Worm (Caenorhabditis elegans): Measurements from ENCODE around the gene ZK673.5.

Gene ZK673.5

DNA sequence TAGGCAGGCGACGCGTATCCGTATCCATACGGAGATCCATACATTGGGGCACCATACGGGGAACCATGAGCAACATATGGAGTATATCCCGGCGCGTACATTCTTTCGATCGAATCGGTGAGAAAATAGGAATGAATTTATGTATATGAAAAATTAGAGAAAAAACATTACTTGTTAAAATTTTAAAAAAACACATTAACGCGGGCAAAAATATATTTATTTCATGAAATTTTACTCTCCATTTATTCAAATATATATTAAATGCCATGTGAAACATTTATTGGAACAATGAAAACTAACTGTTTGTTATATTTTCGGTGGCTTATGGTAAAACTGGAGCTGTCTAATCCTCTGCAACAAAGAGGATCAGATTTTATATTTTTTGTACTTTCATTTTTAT lies 10.5 kb downstream of the ZK673.5 start, which contains the start of gene ZK666.2:
Gene ZK666.2, minus strand, starts transcription at position 101 of the 400 bp plus-strand sequence.
- no peak for TF ChIP-seq ceh-34 (tag; optimal IDR thresholded peaks at IDR 0.05)
- TF ChIP-seq ztf-16 (tag; optimal IDR thresholded peaks at IDR 0.05), result no peak
- no peak for TF ChIP-seq rnt-1 (tag; optimal IDR thresholded peaks at IDR 0.05)
- no peak for TF ChIP-seq gmeb-2 (tag; optimal IDR thresholded peaks at IDR 0.05)
- no peak for TF ChIP-seq fkh-6 (tag; optimal IDR thresholded peaks at IDR 0.05)
- no peak for TF ChIP-seq C08G9.2 (tag; optimal IDR thresholded peaks at IDR 0.05)
- TF ChIP-seq ceh-22 (tag; optimal IDR thresholded peaks at IDR 0.05), result no peak
- no peak for TF ChIP-seq sdc-2 (tag; optimal IDR thresholded peaks at IDR 0.05)
- TF ChIP-seq ceh-31 (tag; optimal IDR thresholded peaks at IDR 0.05), result no peak
- TF ChIP-seq ama-1 (optimal IDR thresholded peaks at IDR 0.05), result no peak

DNA sequence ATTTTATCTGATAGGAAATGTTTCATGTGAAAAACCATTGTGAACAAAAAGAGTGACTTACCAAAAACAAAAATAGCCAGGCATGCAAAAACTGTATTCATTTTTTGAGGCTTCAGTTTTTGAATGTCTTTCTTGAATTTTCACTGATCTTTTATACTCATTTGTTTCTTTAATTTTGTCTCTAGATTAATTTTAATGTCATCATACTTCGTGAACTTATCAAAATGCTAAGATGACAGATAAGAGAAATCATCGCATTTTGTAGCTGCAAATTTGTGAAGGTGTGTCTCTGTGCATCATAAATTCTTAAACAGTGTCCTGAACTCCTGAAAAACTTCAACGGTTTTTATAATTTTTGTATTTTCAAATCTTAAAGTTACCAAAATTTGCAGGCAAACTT lies 14.7 kb downstream of the ZK673.5 start, which contains the start of gene clec-58:
Gene clec-58, minus strand, starts transcription at position 101 of the 400 bp plus-strand sequence.
- TF ChIP-seq pha-2 (tag; optimal IDR thresholded peaks at IDR 0.05), result no peak
- TF ChIP-seq ama-1 (optimal IDR thresholded peaks at IDR 0.05), result no peak
- TF ChIP-seq pha-4 (tag; optimal IDR thresholded peaks at IDR 0.05), result no peak
- no peak for TF ChIP-seq madf-2 (tag; optimal IDR thresholded peaks at IDR 0.05)
- TF ChIP-seq sox-2 (GFP tag; IDR thresholded peaks at IDR 0.05), result no peak
- TF ChIP-seq elt-4 (tag; optimal IDR thresholded peaks at IDR 0.05), result no peak
- TF ChIP-seq ahr-1 (tag; optimal IDR thresholded peaks at IDR 0.05), result no peak
- no peak for TF ChIP-seq tbx-2 (tag; optimal IDR thresholded peaks at IDR 0.05)
- no peak for TF ChIP-seq che-1 (tag; optimal IDR thresholded peaks at IDR 0.05)
- TF ChIP-seq unc-42 (tag; optimal IDR thresholded peaks at IDR 0.05), result no peak
- TF ChIP-seq ceh-34 (tag; optimal IDR thresholded peaks at IDR 0.05), result no peak
- TF ChIP-seq ceh-24 (tag; optimal IDR thresholded peaks at IDR 0.05), result no peak
- no peak for TF ChIP-seq fkh-10 (GFP tag; optimal IDR thresholded peaks at IDR 0.05)
- TF ChIP-seq hlh-15 (tag; optimal IDR thresholded peaks at IDR 0.05), result no peak
- TF ChIP-seq nhr-11 (tag; optimal IDR thresholded peaks at IDR 0.05), result no peak

DNA sequence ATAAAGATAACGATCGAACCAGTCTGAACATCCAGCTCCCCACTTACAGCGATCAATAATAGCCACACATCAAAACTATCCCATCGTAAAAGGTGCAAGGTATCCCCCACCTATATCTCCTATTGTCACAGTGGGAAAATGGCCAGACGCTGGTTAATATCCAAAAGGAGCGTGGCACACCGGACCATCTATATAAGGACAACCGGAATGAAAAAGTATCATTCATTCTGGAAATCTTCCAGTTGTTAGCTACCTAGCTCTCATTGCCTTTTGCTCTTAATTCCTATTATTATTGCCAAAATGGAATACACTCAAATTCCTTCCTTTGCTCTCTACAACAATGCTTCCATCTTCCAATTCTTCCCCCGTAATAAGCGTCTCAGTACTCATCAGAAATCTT lies 15.7 kb downstream of the ZK673.5 start, which contains the start of gene ZK666.4:
Gene ZK666.4, plus strand, starts transcription at position 301 of the 400 bp plus-strand sequence.
- TF ChIP-seq unc-86 (tag; optimal IDR thresholded peaks at IDR 0.05) (no peak), hlh-30 (tag; optimal IDR thresholded peaks at IDR 0.05; ENCODE audit: insufficient read depth) (no peak), C08G9.2 (tag; optimal IDR thresholded peaks at IDR 0.05) (no peak), ceh-45 (GFP tag; IDR thresholded peaks at IDR 0.05) (no peak), sdc-2 (tag; optimal IDR thresholded peaks at IDR 0.05) (no peak), ceh-34 (tag; optimal IDR thresholded peaks at IDR 0.05) (no peak), syd-9 (tag; optimal IDR thresholded peaks at IDR 0.05) (no peak), F13H6.1 (tag; optimal IDR thresholded peaks at IDR 0.05) (no peak), ref-2 (tag; optimal IDR thresholded peaks at IDR 0.05) (no peak), hlh-6 (tag; optimal IDR thresholded peaks at IDR 0.05) (no peak), lin-11 (tag; optimal IDR thresholded peaks at IDR 0.05) (no peak), gmeb-2 (tag; optimal IDR thresholded peaks at IDR 0.05) (no peak), ceh-30 (tag; optimal IDR thresholded peaks at IDR 0.05) (no peak), nfya-1 (tag; optimal IDR thresholded peaks at IDR 0.05) (no peak), T23F11.4 (GFP tag; optimal IDR thresholded peaks at IDR 0.05) (no peak), nhr-232 (tag; optimal IDR thresholded peaks at IDR 0.05) (no peak)

DNA sequence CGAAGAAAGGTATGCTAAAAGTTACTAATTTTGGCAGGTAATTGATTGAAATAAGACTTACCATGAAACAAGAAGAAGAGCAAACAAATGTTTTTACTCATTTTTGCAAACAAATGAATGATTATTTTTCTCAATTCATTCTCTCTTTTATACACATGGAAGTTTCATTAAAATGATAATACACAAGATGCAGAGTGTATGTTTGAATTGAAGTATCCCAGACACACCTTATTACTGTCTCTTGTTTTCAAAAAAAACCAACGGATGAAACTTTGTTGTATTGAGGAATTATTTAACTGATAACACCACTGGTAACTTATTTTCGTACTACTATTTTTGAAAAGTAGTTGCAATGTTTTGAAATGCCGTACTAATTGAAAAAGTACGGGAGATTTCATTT lies 18.0 kb downstream of the ZK673.5 start, which contains the start of gene clec-59:
Gene clec-59, minus strand, starts transcription at position 101 of the 400 bp plus-strand sequence.
- TF ChIP-seq eyg-1 (tag; optimal IDR thresholded peaks at IDR 0.05) (no peak), ttx-3 (tag; optimal IDR thresholded peaks at IDR 0.05) (no peak), unc-42 (tag; optimal IDR thresholded peaks at IDR 0.05) (no peak), hlh-6 (tag; optimal IDR thresholded peaks at IDR 0.05) (no peak), pax-1 (tag; optimal IDR thresholded peaks at IDR 0.05) (no peak)
